Worm (Caenorhabditis elegans): Measurements from ENCODE around the gene lev-9.

lev-9 gene

ce11 chrX:6280998-6281397 lies 10.5 kb downstream of the lev-9 start (continued):
- TF ChIP-seq egl-27 (tag; optimal IDR thresholded peaks at IDR 0.05) (no peak), dsc-1 (tag; optimal IDR thresholded peaks at IDR 0.05) (no peak), elt-2 (tag; optimal IDR thresholded peaks at IDR 0.05) (no peak), nhr-76 (tag; optimal IDR thresholded peaks at IDR 0.05) (no peak), ama-1 (optimal IDR thresholded peaks at IDR 0.05) (peak; percentile 79), unc-98 (GFP tag; IDR thresholded peaks at IDR 0.05) (no peak), mab-9 (GFP tag; IDR thresholded peaks at IDR 0.05) (no peak), blmp-1 (tag; optimal IDR thresholded peaks at IDR 0.05) (peak; percentile 3), efl-1 (optimal IDR thresholded peaks at IDR 0.05) (no peak), efl-1 (GFP tag; optimal IDR thresholded peaks at IDR 0.05 in 1 of 2) (no peak), C34B4.2 (tag; optimal IDR thresholded peaks at IDR 0.05) (no peak), lin-14 (GFP tag; optimal IDR thresholded peaks at IDR 0.05) (peak; percentile 28), sptf-1 (tag; optimal IDR thresholded peaks at IDR 0.05) (no peak), nhr-85 (tag) (peak; percentile 77), lin-35 (GFP tag; optimal IDR thresholded peaks at IDR 0.05) (no peak), snu-23 (GFP tag; optimal IDR thresholded peaks at IDR 0.05) (no peak), nhr-77 (tag; optimal IDR thresholded peaks at IDR 0.05) (no peak), mep-1 (tag; optimal IDR thresholded peaks at IDR 0.05) (no peak), hlh-4 (tag; optimal IDR thresholded peaks at IDR 0.05) (no peak), C16A3.4 (tag; optimal IDR thresholded peaks at IDR 0.05) (no peak), fkh-8 (tag; optimal IDR thresholded peaks at IDR 0.05) (no peak), nhr-19 (GFP tag; conservative IDR thresholded peaks at IDR 0.05) (0 out of 2 replicates have a peak, but pooled peaks have one; percentile 17), nhr-90 (tag; optimal IDR thresholded peaks at IDR 0.05; ENCODE audit: poor library complexity) (peak; percentile 29), ztf-11 (tag; optimal IDR thresholded peaks at IDR 0.05) (no peak), lin-15B (tag; optimal IDR thresholded peaks at IDR 0.05) (no peak), nhr-71 (tag; optimal IDR thresholded peaks at IDR 0.05) (peak; percentile 13), ceh-8 (GFP tag; optimal IDR thresholded peaks at IDR 0.05) (no peak), mef-2 (tag; optimal IDR thresholded peaks at IDR 0.05) (no peak), aly-2 (tag; optimal IDR thresholded peaks at IDR 0.05) (peak; percentile 56), swsn-7 (tag; optimal IDR thresholded peaks at IDR 0.05) (no peak)

- no peak for TF ChIP-seq jun-1 (tag; optimal IDR thresholded peaks at IDR 0.05)
- peak; percentile 43 for TF ChIP-seq tbx-2 (tag; optimal IDR thresholded peaks at IDR 0.05)
- TF ChIP-seq blmp-1 (tag; optimal IDR thresholded peaks at IDR 0.05): peak; percentile 30
- TF ChIP-seq snu-23 (GFP tag; optimal IDR thresholded peaks at IDR 0.05): peak; percentile 64
- TF ChIP-seq unc-86 (tag; optimal IDR thresholded peaks at IDR 0.05): no peak
- peak in 1 of 2 experiments; percentile 31 for TF ChIP-seq lin-35 (GFP tag; optimal IDR thresholded peaks at IDR 0.05)
- peak in 1 of 2 experiments; percentile 27 for TF ChIP-seq mdl-1 (tag; optimal IDR thresholded peaks at IDR 0.05)
- TF ChIP-seq pag-3 (tag; optimal IDR thresholded peaks at IDR 0.05; ENCODE audit: borderline replicate concordance, insufficient read depth): peak; percentile 8
- TF ChIP-seq egl-27 (tag; optimal IDR thresholded peaks at IDR 0.05): no peak
- TF ChIP-seq nhr-77 (tag; optimal IDR thresholded peaks at IDR 0.05): no peak
- peak in 3 of 6 experiments; percentile 40 to 45 (median 42) for TF ChIP-seq elt-3 (tag; optimal IDR thresholded peaks at IDR 0.05)
- 0 out of 2 replicates have a peak, but pooled peaks have one; percentile 21 for TF ChIP-seq grh-1 (GFP tag; IDR thresholded peaks at IDR 0.05)
- TF ChIP-seq ama-1 (optimal IDR thresholded peaks at IDR 0.05): peak; percentile 64
- TF ChIP-seq nhr-19 (GFP tag; conservative IDR thresholded peaks at IDR 0.05): peak; percentile 18; the same call in 1 of the 2 replicates
- TF ChIP-seq nhr-85 (tag): peak; percentile 93
- no peak for TF ChIP-seq snpc-4 (tag; optimal IDR thresholded peaks at IDR 0.05)
- TF ChIP-seq hlh-4 (tag; optimal IDR thresholded peaks at IDR 0.05): no peak
- TF ChIP-seq aha-1 (tag; optimal IDR thresholded peaks at IDR 0.05): no peak
- no peak for TF ChIP-seq ceh-90 (tag; optimal IDR thresholded peaks at IDR 0.05)
- peak; percentile 56 for TF ChIP-seq nhr-71 (tag; optimal IDR thresholded peaks at IDR 0.05)
- peak; percentile 72 for TF ChIP-seq lin-14 (GFP tag; optimal IDR thresholded peaks at IDR 0.05)
- no peak for TF ChIP-seq Y116A8C.19 (tag; optimal IDR thresholded peaks at IDR 0.05; ENCODE audit: borderline replicate concordance)
- TF ChIP-seq nhr-47 (tag; optimal IDR thresholded peaks at IDR 0.05): peak; percentile 52
- peak; percentile 61 for TF ChIP-seq nhr-20 (tag; optimal IDR thresholded peaks at IDR 0.05)
- peak; percentile 23 for TF ChIP-seq mep-1 (tag; optimal IDR thresholded peaks at IDR 0.05)
- peak; percentile 77 for TF ChIP-seq nhr-90 (tag; optimal IDR thresholded peaks at IDR 0.05; ENCODE audit: poor library complexity)
Observed at ce11 chrX:6279625-6280024, 11.9 kb downstream of the lev-9 start, which contains the start of gene col-166. Gene col-166, plus strand, starts transcription at chrX:6280016.

Data from whole organism, L1 larva.